Worm (Caenorhabditis elegans): Measurements from ENCODE around the gene ZK470.14.

Gene ZK470.14

DNA sequence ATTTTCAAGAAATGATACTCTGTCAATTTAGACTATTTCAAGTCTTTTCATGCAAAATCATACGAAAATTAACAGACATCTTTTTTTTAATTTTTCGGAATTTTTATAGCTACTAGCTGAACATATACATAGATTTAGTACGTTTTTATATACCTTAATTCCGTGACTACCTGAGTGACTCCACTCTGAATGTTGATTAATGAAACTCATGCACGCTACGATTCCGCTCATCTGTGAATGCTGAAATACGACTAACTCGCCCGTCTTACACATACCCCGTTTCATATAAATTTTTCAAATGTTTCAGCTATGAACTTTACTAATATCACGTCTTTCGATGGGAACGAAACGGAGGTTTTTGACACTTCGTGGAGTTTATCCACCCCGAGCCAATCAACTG is at the start of gene ZK470.14:
TSS of gene ZK470.14 (plus strand) at position 301 of the 400 bp plus-strand sequence.
- TF ChIP-seq ztf-26 (tag; optimal IDR thresholded peaks at IDR 0.05) (no peak), ztf-6 (GFP tag; IDR thresholded peaks at IDR 0.05) (no peak), mes-4 (tag; optimal IDR thresholded peaks at IDR 0.05) (no peak), lsl-1 (GFP tag; optimal IDR thresholded peaks at IDR 0.05) (no peak), xnd-1 (tag; optimal IDR thresholded peaks at IDR 0.05) (no peak), hmg-1.2 (GFP tag; IDR thresholded peaks at IDR 0.05) (no peak), athp-1 (tag; optimal IDR thresholded peaks at IDR 0.05) (no peak), nhr-80 (tag; optimal IDR thresholded peaks at IDR 0.05) (no peak), ztf-25 (GFP tag; IDR thresholded peaks at IDR 0.05) (no peak), F23B12.7 (tag; optimal IDR thresholded peaks at IDR 0.05; ENCODE audit: insufficient read depth) (no peak), F49E8.2 (tag; optimal IDR thresholded peaks at IDR 0.05; ENCODE audit: insufficient read depth) (no peak), gei-17 (GFP tag; optimal IDR thresholded peaks at IDR 0.05) (no peak)

DNA sequence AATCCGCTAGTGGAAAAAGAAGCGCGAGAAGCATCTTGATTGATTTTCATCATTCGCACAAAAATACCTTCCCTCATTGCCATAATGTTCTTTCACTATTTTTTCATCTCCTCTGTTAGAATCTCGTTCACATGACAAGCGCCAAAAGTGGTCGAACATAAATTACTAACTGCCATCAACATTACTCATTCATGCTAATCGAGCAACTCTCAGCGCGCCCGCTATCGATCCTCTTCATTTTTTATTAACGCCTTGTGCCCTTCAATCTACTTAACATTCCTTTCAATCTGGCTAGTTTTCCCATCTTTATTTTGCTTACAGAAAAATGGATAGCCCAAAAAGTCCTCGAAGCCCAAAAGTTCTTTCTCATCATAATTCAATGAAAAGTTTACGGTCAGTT is 49.6 kb upstream of the ZK470.14 start, which contains the start of gene F09F9.5:
TSS of gene F09F9.5 (plus strand) at position 301 of the 400 bp plus-strand sequence.
- no peak for TF ChIP-seq lin-35 (GFP tag; optimal IDR thresholded peaks at IDR 0.05)
- no peak for TF ChIP-seq F10E7.11 (tag; optimal IDR thresholded peaks at IDR 0.05)
- no peak for TF ChIP-seq madf-10 (tag; optimal IDR thresholded peaks at IDR 0.05)
- TF ChIP-seq F57A8.1 (GFP tag; optimal IDR thresholded peaks at IDR 0.05), result no peak
- no peak for TF ChIP-seq F22D6.2 (tag; optimal IDR thresholded peaks at IDR 0.05)
- TF ChIP-seq ztf-18 (tag; optimal IDR thresholded peaks at IDR 0.05), result no peak
- TF ChIP-seq unc-62 (GFP tag; optimal IDR thresholded peaks at IDR 0.05), result no peak
- no peak for TF ChIP-seq ceh-27 (GFP tag; optimal IDR thresholded peaks at IDR 0.05)
- no peak for TF ChIP-seq B0019.2 (GFP tag; conservative IDR thresholded peaks at IDR 0.05)
- TF ChIP-seq F23B12.7 (tag; optimal IDR thresholded peaks at IDR 0.05; ENCODE audit: insufficient read depth), result no peak
- TF ChIP-seq nhr-179 (tag; optimal IDR thresholded peaks at IDR 0.05), result no peak
- no peak for TF ChIP-seq pha-4 (tag; optimal IDR thresholded peaks at IDR 0.05)
- TF ChIP-seq snpc-4 (GFP tag; optimal IDR thresholded peaks at IDR 0.05), result no peak
- TF ChIP-seq snpc-4 (tag; optimal IDR thresholded peaks at IDR 0.05), result no peak
- no peak for TF ChIP-seq somi-1 (GFP tag; optimal IDR thresholded peaks at IDR 0.05)
- no peak for TF ChIP-seq ztf-28 (GFP tag; IDR thresholded peaks at IDR 0.05)
- TF ChIP-seq ztf-26 (tag; optimal IDR thresholded peaks at IDR 0.05), result no peak
- TF ChIP-seq ets-4 (GFP tag; optimal IDR thresholded peaks at IDR 0.05), result no peak
- TF ChIP-seq attf-3 (GFP tag; conservative IDR thresholded peaks at IDR 0.05), result no peak
- TF ChIP-seq F57C9.4 (tag; optimal IDR thresholded peaks at IDR 0.05), result no peak
- no peak for TF ChIP-seq T07F8.4 (tag; optimal IDR thresholded peaks at IDR 0.05)

DNA sequence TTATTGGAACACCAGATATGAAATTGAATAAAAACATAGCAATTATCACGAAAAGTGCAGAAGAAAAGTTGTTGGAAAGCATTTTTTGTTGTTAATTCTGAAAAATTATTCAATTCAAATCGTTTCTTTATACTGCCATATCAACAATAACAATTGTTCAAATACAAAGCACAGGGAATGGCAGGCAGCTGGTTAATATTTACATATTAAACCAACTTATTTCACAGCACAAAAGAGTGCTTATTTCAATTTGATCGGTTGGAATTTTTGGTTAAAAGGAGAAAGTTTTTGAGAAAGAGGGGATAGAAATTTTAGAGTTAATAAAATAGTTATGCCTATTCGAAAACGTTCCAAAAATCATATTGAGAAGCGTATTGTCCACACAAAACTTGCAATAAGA is 46.3 kb upstream of the ZK470.14 start, which contains the start of gene F09F9.3:
TSS of gene F09F9.3 (minus strand) at position 101 of the 400 bp plus-strand sequence.
- TF ChIP-seq rpc-1 (optimal IDR thresholded peaks at IDR 0.05) (no peak), rpc-1 (tag; optimal IDR thresholded peaks at IDR 0.05) (no peak), ztf-18 (tag; optimal IDR thresholded peaks at IDR 0.05) (no peak), F22D6.2 (tag; optimal IDR thresholded peaks at IDR 0.05) (no peak), ama-1 (optimal IDR thresholded peaks at IDR 0.05) (no peak), ama-1 (GFP tag; optimal IDR thresholded peaks at IDR 0.05) (no peak), Y53G8AR.9 (GFP tag; conservative IDR thresholded peaks at IDR 0.05) (no peak), tbx-9 (tag; optimal IDR thresholded peaks at IDR 0.05; ENCODE audit: borderline replicate concordance) (no peak), F57A8.1 (GFP tag; optimal IDR thresholded peaks at IDR 0.05) (no peak), egl-18 (GFP tag; IDR thresholded peaks at IDR 0.05) (no peak), T26A5.8 (tag; optimal IDR thresholded peaks at IDR 0.05) (no peak)

All from whole organism, young adult.